Worm (Caenorhabditis elegans) whole organism, late embryonic: ENCODE measurements around the gene C05C8.5.
A peak's percentile ranks its signal among the peaks of the same experiment; 100 is the strongest.

Experiments used
- F13H6.1 ChIP-seq: sonication (generic microtip); optimal IDR thresholded peaks from 2 replicates; lab custom pipeline; 2016; ENCODE audit warnings: missing genetic modification characterization, missing compliant biosample characterization
- T23F11.4 ChIP-seq: fragments of 200-800 bp; sonication (Bioruptor generic); optimal IDR thresholded peaks from 2 replicates; lab custom pipeline; 2018; ENCODE audit warnings: mild to moderate bottlenecking, missing genetic modification characterization, missing compliant biosample characterization
- Y22D7AL.16 ChIP-seq: sonication (generic microtip); optimal IDR thresholded peaks from 2 replicates; lab custom pipeline; 2016; ENCODE audit warnings: missing genetic modification characterization, missing compliant biosample characterization
- ama-1 ChIP-seq: fragments of 150-350 bp; optimal IDR thresholded peaks from 2 replicates; lab custom pipeline; 2014
- ceh-14 ChIP-seq: sonication (generic microtip); optimal IDR thresholded peaks from 2 replicates; lab custom pipeline; 2016; ENCODE audit warnings: missing genotype, missing genetic modification characterization, missing compliant biosample characterization
- ceh-18 ChIP-seq: sonication (generic microtip); optimal IDR thresholded peaks from 2 replicates; lab custom pipeline; 2016; ENCODE audit warnings: missing genetic modification characterization, missing compliant biosample characterization
- ceh-22 ChIP-seq: sonication (generic microtip); optimal IDR thresholded peaks from 2 replicates; lab custom pipeline; 2017; ENCODE audit warnings: missing biosample characterization, missing genetic modification characterization
- ceh-24 ChIP-seq: sonication (generic microtip); optimal IDR thresholded peaks from 2 replicates; lab custom pipeline; 2016; ENCODE audit warnings: mild to moderate bottlenecking, missing genetic modification characterization, missing compliant biosample characterization
- ceh-30 ChIP-seq: fragments of 150-350 bp; optimal IDR thresholded peaks from 2 replicates; lab custom pipeline; 2014; ENCODE audit warnings: missing biosample characterization, missing genetic modification characterization
- ceh-31 ChIP-seq: sonication (generic microtip); optimal IDR thresholded peaks from 2 replicates; lab custom pipeline; 2016; ENCODE audit warnings: missing genetic modification characterization, missing compliant biosample characterization
- ceh-34 ChIP-seq: sonication (generic microtip); optimal IDR thresholded peaks from 2 replicates; lab custom pipeline; 2016; ENCODE audit warnings: mild to moderate bottlenecking, missing genetic modification characterization, missing compliant biosample characterization
- ceh-45 ChIP-seq: fragments of 200-800 bp; sonication (Bioruptor generic); IDR thresholded peaks from 2 replicates; pipeline ENCODE4 v1.3.6; 2022; ENCODE audit warnings: missing genetic modification reagents, missing genetic modification characterization, missing compliant biosample characterization
- ceh-48 ChIP-seq: sonication (generic microtip); optimal IDR thresholded peaks from 2 replicates; lab custom pipeline; 2016; ENCODE audit warnings: missing genetic modification characterization, inconsistent platforms, missing compliant biosample characterization
- ceh-9 ChIP-seq: sonication (generic microtip); optimal IDR thresholded peaks from 2 replicates; lab custom pipeline; 2016; ENCODE audit warnings: mild to moderate bottlenecking, missing genetic modification characterization, inconsistent platforms, missing compliant biosample characterization
- dve-1 ChIP-seq: sonication (generic microtip); optimal IDR thresholded peaks from 2 replicates; lab custom pipeline; 2017; ENCODE audit warnings: antibody characterized with exemption, mild to moderate bottlenecking, missing genetic modification characterization, missing compliant biosample characterization
- elt-2 ChIP-seq: sonication (generic microtip); optimal IDR thresholded peaks from 2 replicates; lab custom pipeline; 2016; ENCODE audit warnings: missing genetic modification reagents, missing genetic modification characterization, missing compliant biosample characterization
- elt-4 ChIP-seq: sonication (generic microtip); optimal IDR thresholded peaks from 2 replicates; lab custom pipeline; 2016; ENCODE audit warnings: missing genetic modification characterization, missing compliant biosample characterization
- fax-1 ChIP-seq: sonication (generic microtip); optimal IDR thresholded peaks from 2 replicates; lab custom pipeline; 2016; ENCODE audit warnings: missing genotype, missing genetic modification characterization, missing compliant biosample characterization
- hlh-30 ChIP-seq: sonication (generic microtip); optimal IDR thresholded peaks from 2 replicates; lab custom pipeline; 2017; ENCODE audit warnings: antibody characterized with exemption, missing genetic modification characterization, missing compliant biosample characterization; ENCODE audit not compliant: insufficient read depth
- hlh-6 ChIP-seq: sonication (generic microtip); optimal IDR thresholded peaks from 2 replicates; lab custom pipeline; 2016; ENCODE audit warnings: missing genotype, missing genetic modification characterization, missing compliant biosample characterization
- madf-2 ChIP-seq: sonication (generic microtip); optimal IDR thresholded peaks from 2 replicates; lab custom pipeline; 2017; ENCODE audit warnings: missing genetic modification characterization, missing compliant biosample characterization
- mec-3 ChIP-seq: sonication (generic microtip); optimal IDR thresholded peaks from 2 replicates; lab custom pipeline; 2016; ENCODE audit warnings: borderline replicate concordance, missing genetic modification characterization, missing compliant biosample characterization
- nfya-1 ChIP-seq: sonication (generic microtip); optimal IDR thresholded peaks from 2 replicates; lab custom pipeline; 2017; ENCODE audit warnings: missing genetic modification characterization, mild to moderate bottlenecking, missing compliant biosample characterization, antibody characterized with exemption, moderate library complexity
- nhr-11 ChIP-seq: fragments of 150-350 bp; optimal IDR thresholded peaks from 2 replicates; lab custom pipeline; 2014; ENCODE audit warnings: missing biosample characterization, missing genetic modification characterization
- nhr-232 ChIP-seq: sonication (generic microtip); optimal IDR thresholded peaks from 2 replicates; lab custom pipeline; 2016; ENCODE audit warnings: missing genetic modification characterization, missing compliant biosample characterization
- npax-4 ChIP-seq: sonication (generic microtip); optimal IDR thresholded peaks from 2 replicates; lab custom pipeline; 2016; ENCODE audit warnings: missing genetic modification characterization, missing compliant biosample characterization
- pag-3 ChIP-seq: sonication (generic microtip); optimal IDR thresholded peaks from 2 replicates; lab custom pipeline; 2016; ENCODE audit warnings: missing compliant biosample characterization, missing genetic modification characterization, borderline replicate concordance
- pqm-1 ChIP-seq: sonication (generic microtip); optimal IDR thresholded peaks from 2 replicates; lab custom pipeline; 2016; ENCODE audit warnings: missing genetic modification characterization, missing compliant biosample characterization
- pros-1 ChIP-seq: fragments of 150-350 bp; optimal IDR thresholded peaks from 2 replicates; lab custom pipeline; 2014; ENCODE audit warnings: missing biosample characterization, missing genetic modification reagents, missing genetic modification characterization
- ref-2 ChIP-seq: sonication (generic microtip); optimal IDR thresholded peaks from 2 replicates; lab custom pipeline; 2016; ENCODE audit warnings: missing genetic modification characterization, missing compliant biosample characterization
- rnt-1 ChIP-seq: sonication (generic microtip); optimal IDR thresholded peaks from 2 replicates; lab custom pipeline; 2016; ENCODE audit warnings: missing genetic modification characterization, missing compliant biosample characterization
- sdc-2 ChIP-seq: sonication (generic microtip); optimal IDR thresholded peaks from 2 replicates; lab custom pipeline; 2016; ENCODE audit warnings: missing genotype, missing genetic modification characterization, missing compliant biosample characterization
- sox-4 ChIP-seq: sonication (generic microtip); optimal IDR thresholded peaks from 2 replicates; lab custom pipeline; 2017; ENCODE audit warnings: mild to moderate bottlenecking, missing genetic modification characterization, inconsistent platforms, missing compliant biosample characterization
- tbx-2 ChIP-seq: sonication (generic microtip); optimal IDR thresholded peaks from 2 replicates; lab custom pipeline; 2016; ENCODE audit warnings: missing genetic modification characterization, missing compliant biosample characterization
- unc-3 ChIP-seq, 2 experiments: fragments of 200-800 bp in 1 of 2; sonication (Bioruptor generic) in 1 of 2; sonication (generic microtip) in 1 of 2; conservative IDR thresholded peaks in 1 of 2; optimal IDR thresholded peaks in 1 of 2; 2 replicates each; pipeline versions ENCODE4 v1.3.6 to Lab custom; 2016 to 2022; ENCODE audit warnings: missing compliant biosample characterization in 2 of 2, missing genetic modification characterization in 2 of 2, missing genetic modification reagents in 1 of 2
- unc-42 ChIP-seq: sonication (generic microtip); optimal IDR thresholded peaks from 2 replicates; lab custom pipeline; 2016; ENCODE audit warnings: missing genotype, missing genetic modification characterization, missing compliant biosample characterization
- unc-55 ChIP-seq: sonication (generic microtip); optimal IDR thresholded peaks from 2 replicates; lab custom pipeline; 2017; ENCODE audit warnings: missing biosample characterization, missing genetic modification reagents, missing genetic modification characterization
- ztf-16 ChIP-seq: sonication (generic microtip); optimal IDR thresholded peaks from 2 replicates; lab custom pipeline; 2017; ENCODE audit warnings: missing genetic modification characterization, missing compliant biosample characterization

Gene C05C8.5

DNA sequence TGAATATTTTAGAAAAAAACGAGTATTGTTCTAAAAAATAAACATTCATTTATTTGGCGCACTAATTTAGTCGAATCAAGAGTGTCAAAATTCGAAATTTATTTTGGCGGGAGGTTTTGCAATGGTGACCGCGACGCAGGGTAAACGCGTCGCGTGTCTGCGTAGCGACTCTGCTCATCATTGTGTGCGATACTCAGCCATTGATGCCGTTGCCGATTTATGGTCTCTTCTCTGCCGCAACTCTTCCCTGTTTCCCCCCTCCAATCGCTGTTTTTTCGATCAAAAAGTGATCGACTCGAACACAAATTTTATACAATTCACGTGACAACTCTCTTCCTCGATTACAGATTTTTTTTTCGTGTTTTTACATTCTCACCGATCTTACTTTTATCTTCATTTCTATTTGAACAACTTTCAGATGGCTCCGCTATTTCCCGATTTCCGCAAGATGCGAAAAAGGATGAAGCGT lies 38.1 kb downstream of the C05C8.5 start, which contains the start of gene F09G2.2:
Gene F09G2.2 (plus strand): TSS at position 419 of the 469 bp plus-strand sequence.
- TF ChIP-seq ceh-30 (peak; percentile 17), madf-2 (tag; lab: Kevin White, UChicago) (peak; percentile 23), pag-3 (tag; lab: Kevin White, UChicago) (no peak), ceh-34 (tag; lab: Kevin White, UChicago) (peak; percentile 39), sdc-2 (no peak), hlh-30 (tag; lab: Kevin White, UChicago) (peak; percentile 43), dve-1 (tag; lab: Kevin White, UChicago) (peak; percentile 42), ceh-45 (GFP tag; lab: Robert Waterston, UW) (no peak), nhr-232 (no peak), elt-4 (tag; lab: Kevin White, UChicago) (no peak), ceh-31 (tag; lab: Kevin White, UChicago) (peak; percentile 72), T23F11.4 (GFP tag; lab: Kevin White, UChicago) (no peak), ceh-24 (no peak), tbx-2 (tag; lab: Kevin White, UChicago) (peak; percentile 64), nfya-1 (peak; percentile 88), ceh-14 (tag; lab: Kevin White, UChicago) (peak; percentile 1), elt-2 (peak; percentile 31), ztf-16 (tag; lab: Kevin White, UChicago) (no peak), F13H6.1 (tag; lab: Kevin White, UChicago) (no peak), pros-1 (tag; lab: Kevin White, UChicago) (peak; percentile 20), unc-42 (tag; lab: Kevin White, UChicago) (peak; percentile 58), npax-4 (no peak), nhr-11 (tag; lab: Kevin White, UChicago) (no peak), unc-55 (GFP tag; lab: Kevin White, UChicago) (peak; percentile 73), ceh-18 (tag; lab: Kevin White, UChicago) (peak; percentile 48), ceh-9 (tag; lab: Kevin White, UChicago) (no peak), sox-4 (tag; lab: Kevin White, UChicago) (no peak), ref-2 (tag; lab: Kevin White, UChicago) (peak; percentile 25), ceh-48 (tag; lab: Kevin White, UChicago) (no peak), rnt-1 (peak; percentile 50), ceh-22 (tag; lab: Kevin White, UChicago) (no peak)

DNA sequence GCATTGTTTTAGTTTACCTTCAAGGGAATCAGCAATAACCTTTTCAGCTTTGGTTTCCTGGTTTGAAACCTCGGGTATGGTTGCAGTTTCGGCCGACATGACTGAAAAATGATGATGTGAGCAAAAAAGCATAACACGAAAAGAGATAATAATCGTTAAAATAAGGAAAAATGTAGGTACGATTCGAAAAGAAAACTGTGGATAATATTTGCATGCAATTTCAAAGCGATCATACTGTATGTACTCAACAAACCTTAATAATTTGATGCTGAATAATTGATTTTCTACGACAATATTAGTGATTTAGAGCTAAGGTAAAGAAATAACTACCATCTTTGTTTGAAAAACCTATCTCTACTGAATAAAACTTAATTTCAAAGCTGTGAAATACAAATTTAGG lies 38.6 kb downstream of the C05C8.5 start, which contains the start of gene attf-2:
Gene attf-2 (minus strand): TSS at position 101 of the 400 bp plus-strand sequence.
- TF ChIP-seq nfya-1 (no peak), dve-1 (tag; lab: Kevin White, UChicago) (no peak), mec-3 (tag; lab: Kevin White, UChicago) (no peak), pqm-1 (tag; lab: Kevin White, UChicago) (no peak), unc-42 (tag; lab: Kevin White, UChicago) (no peak)
- TF ChIP-seq, all 69 proteins: peak for 0

DNA sequence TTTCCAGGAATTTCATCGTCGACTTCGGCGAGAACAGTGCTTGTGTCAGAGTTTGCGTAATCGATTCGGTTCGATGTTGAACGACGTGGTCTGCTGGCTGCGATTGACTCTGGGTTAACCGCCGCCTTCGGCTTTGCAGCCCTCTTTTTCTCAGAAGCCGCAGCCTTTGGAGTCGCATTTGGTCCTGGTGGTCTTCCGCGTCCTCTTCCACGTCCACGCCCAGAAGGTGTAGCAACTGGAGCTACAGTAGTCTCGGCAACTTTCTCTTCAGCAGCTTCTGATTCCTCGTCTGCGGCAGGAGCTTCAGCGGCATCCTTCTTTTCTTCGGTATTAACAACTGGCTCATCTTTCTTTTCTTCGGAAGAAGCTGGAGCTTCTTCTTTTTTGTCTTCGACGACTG lies 39.8 kb downstream of the C05C8.5 start:
- TF ChIP-seq sox-4 (tag; lab: Kevin White, UChicago) = no peak
- no peak for TF ChIP-seq npax-4

DNA sequence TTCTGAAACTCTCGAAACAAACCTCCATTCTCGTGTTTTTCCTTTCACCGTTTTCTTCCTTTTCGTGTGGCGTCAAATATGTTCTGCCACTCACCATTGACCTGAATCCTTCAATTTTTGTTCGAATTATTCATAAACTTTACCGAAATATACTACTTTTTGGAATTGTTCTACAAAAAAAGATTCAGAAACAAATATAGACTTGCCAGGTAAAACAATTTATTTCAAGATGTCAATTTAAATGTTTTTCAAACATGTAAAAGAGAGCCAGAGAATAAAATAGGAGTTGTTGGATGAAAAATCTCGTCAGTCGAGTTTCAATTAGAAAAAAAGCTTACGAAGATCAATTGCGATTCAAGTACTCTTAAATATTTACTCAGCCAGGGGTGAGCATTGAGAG lies 41.1 kb downstream of the C05C8.5 start, which contains the start of gene F09G2.8:
Gene F09G2.8 (minus strand): TSS at position 101 of the 400 bp plus-strand sequence.
- TF ChIP-seq ama-1 (lab: Kevin White, UChicago) (no peak), fax-1 (tag; lab: Kevin White, UChicago) (no peak), Y22D7AL.16 (tag; lab: Kevin White, UChicago) (no peak), hlh-6 (tag; lab: Kevin White, UChicago) (no peak), unc-3 (GFP tag; conservative IDR thresholded peaks at IDR 0.05; lab: Robert Waterston, UW) (no peak), unc-3 (tag; optimal IDR thresholded peaks at IDR 0.05; lab: Kevin White, UChicago) (no peak)
